Worm (Caenorhabditis elegans) whole organism, L3 larva: ENCODE measurements around the gene ssq-2.

Experiments
- R02D3.7 ChIP-seq: fragments of 150-350 bp; optimal IDR thresholded peaks from 2 replicates; lab custom pipeline; 2014; ENCODE audit warnings: missing biosample characterization, missing genetic modification characterization
- ZK546.5 ChIP-seq: sonication (generic microtip); optimal IDR thresholded peaks from 2 replicates; lab custom pipeline; 2017; ENCODE audit warnings: missing biosample characterization, missing genetic modification characterization
- ceh-28 ChIP-seq: fragments of 150-350 bp; optimal IDR thresholded peaks from 2 replicates; lab custom pipeline; 2014; ENCODE audit warnings: missing biosample characterization, missing genetic modification reagents, missing genetic modification characterization
- daf-12 ChIP-seq: fragments of 150-350 bp; optimal IDR thresholded peaks from 2 replicates; lab custom pipeline; 2014; ENCODE audit warnings: missing biosample characterization, missing genetic modification reagents, missing genetic modification characterization
- egl-27 ChIP-seq: sonication (generic microtip); optimal IDR thresholded peaks from 4 replicates; lab custom pipeline; 2017; ENCODE audit warnings: missing biosample characterization, missing genetic modification reagents, missing genetic modification characterization
- egl-5 ChIP-seq: fragments of 150-350 bp; optimal IDR thresholded peaks from 2 replicates; lab custom pipeline; 2017; ENCODE audit warnings: missing biosample characterization, missing genetic modification reagents, missing genetic modification characterization, inconsistent platforms
- elt-1 ChIP-seq: fragments of 150-350 bp; optimal IDR thresholded peaks from 2 replicates; lab custom pipeline; 2014; ENCODE audit warnings: missing biosample characterization, missing genetic modification characterization
- elt-2 ChIP-seq: sonication (generic microtip); optimal IDR thresholded peaks from 2 replicates; lab custom pipeline; 2016; ENCODE audit warnings: missing genetic modification reagents, mild to moderate bottlenecking, missing genetic modification characterization, missing compliant biosample characterization
- elt-3 ChIP-seq, 3 experiments: fragments of 150-350 bp in 1 of 3; sonication (generic microtip) in 2 of 3; optimal IDR thresholded peaks; 2 replicates in 2 of 3; 4 replicates in 1 of 3; lab custom pipeline; 2014 to 2017; ENCODE audit warnings: missing biosample characterization in 3 of 3, missing genetic modification characterization in 3 of 3
- eor-1 ChIP-seq, 2 experiments: fragments of 150-350 bp; optimal IDR thresholded peaks; 2 replicates each; lab custom pipeline; 2014 to 2018; ENCODE audit warnings: missing biosample characterization in 2 of 2, missing genetic modification characterization in 2 of 2
- fkh-2 ChIP-seq: fragments of 150-350 bp; optimal IDR thresholded peaks from 2 replicates; lab custom pipeline; 2014; ENCODE audit warnings: missing biosample characterization, missing genetic modification reagents, missing genetic modification characterization
- hmg-11 ChIP-seq: sonication (generic microtip); optimal IDR thresholded peaks from 2 replicates; lab custom pipeline; 2016; ENCODE audit warnings: missing genetic modification characterization, missing compliant biosample characterization
- jun-1 ChIP-seq: fragments of 150-350 bp; optimal IDR thresholded peaks from 2 replicates; lab custom pipeline; 2014; ENCODE audit warnings: missing biosample characterization, missing genetic modification reagents, missing genetic modification characterization
- lin-15B ChIP-seq: fragments of 150-350 bp; optimal IDR thresholded peaks from 2 replicates; lab custom pipeline; 2014; ENCODE audit warnings: missing biosample characterization, missing genetic modification characterization
- lin-39 ChIP-seq: fragments of 150-350 bp; optimal IDR thresholded peaks from 2 replicates; lab custom pipeline; 2018; ENCODE audit warnings: missing biosample characterization, missing genetic modification reagents, missing genetic modification characterization
- lsy-12 ChIP-seq: sonication (generic microtip); optimal IDR thresholded peaks from 2 replicates; lab custom pipeline; 2016; ENCODE audit warnings: mild to moderate bottlenecking, missing genetic modification characterization, missing compliant biosample characterization
- mdl-1 ChIP-seq: fragments of 150-350 bp; optimal IDR thresholded peaks from 2 replicates; lab custom pipeline; 2014; ENCODE audit warnings: missing biosample characterization, missing genetic modification characterization
- mml-1 ChIP-seq: fragments of 150-350 bp; sonication (generic microtip); optimal IDR thresholded peaks from 3 replicates; lab custom pipeline; 2014; ENCODE audit warnings: missing biosample characterization, missing genetic modification characterization
- nfya-1 ChIP-seq: sonication (generic microtip); optimal IDR thresholded peaks from 2 replicates; lab custom pipeline; 2017; ENCODE audit warnings: missing genetic modification characterization, mild to moderate bottlenecking, missing compliant biosample characterization, antibody characterized with exemption, moderate library complexity; ENCODE audit not compliant: insufficient read depth
- nhr-11 ChIP-seq: fragments of 150-350 bp; optimal IDR thresholded peaks from 2 replicates; lab custom pipeline; 2014; ENCODE audit warnings: missing biosample characterization, missing genetic modification characterization
- nhr-12 ChIP-seq: fragments of 150-350 bp; optimal IDR thresholded peaks from 2 replicates; lab custom pipeline; 2014; ENCODE audit warnings: missing biosample characterization, missing genetic modification characterization
- nhr-237 ChIP-seq: fragments of 150-350 bp; optimal IDR thresholded peaks from 2 replicates; lab custom pipeline; 2014; ENCODE audit warnings: missing biosample characterization, missing genetic modification characterization
- nhr-25 ChIP-seq: sonication (generic microtip); optimal IDR thresholded peaks from 2 replicates; lab custom pipeline; 2017; ENCODE audit warnings: missing biosample characterization, missing genetic modification characterization
- nhr-28 ChIP-seq: fragments of 150-350 bp; optimal IDR thresholded peaks from 2 replicates; lab custom pipeline; 2014; ENCODE audit warnings: missing biosample characterization, missing genetic modification characterization
- nhr-43 ChIP-seq: sonication (generic microtip); optimal IDR thresholded peaks from 2 replicates; lab custom pipeline; 2016; ENCODE audit warnings: mild to moderate bottlenecking, missing genetic modification characterization, missing compliant biosample characterization; ENCODE audit not compliant: poor library complexity, severe bottlenecking
- nhr-76 ChIP-seq: fragments of 150-350 bp; sonication (generic microtip); optimal IDR thresholded peaks from 5 replicates; lab custom pipeline; 2014; ENCODE audit warnings: missing biosample characterization, missing genetic modification characterization
- pqm-1 ChIP-seq: fragments of 150-350 bp; optimal IDR thresholded peaks from 2 replicates; lab custom pipeline; 2017; ENCODE audit warnings: missing biosample characterization, missing genetic modification characterization, inconsistent platforms
- sea-2 ChIP-seq: fragments of 150-350 bp; sonication (generic microtip); optimal IDR thresholded peaks from 4 replicates; lab custom pipeline; 2014; ENCODE audit warnings: missing biosample characterization, missing genetic modification reagents, missing genetic modification characterization
- snpc-4 ChIP-seq: fragments of 150-350 bp; optimal IDR thresholded peaks from 2 replicates; lab custom pipeline; 2014; ENCODE audit warnings: missing biosample characterization, missing genetic modification characterization
- tbx-2 ChIP-seq: sonication (generic microtip); optimal IDR thresholded peaks from 2 replicates; lab custom pipeline; 2016; ENCODE audit warnings: mild to moderate bottlenecking, missing genetic modification characterization, missing compliant biosample characterization
- zag-1 ChIP-seq: fragments of 150-350 bp; optimal IDR thresholded peaks from 2 replicates; lab custom pipeline; 2014; ENCODE audit warnings: missing biosample characterization, missing genetic modification characterization
- ztf-11 ChIP-seq: fragments of 150-350 bp; optimal IDR thresholded peaks from 2 replicates; lab custom pipeline; 2014; ENCODE audit warnings: missing biosample characterization, missing genetic modification characterization
- ztf-4 ChIP-seq: fragments of 150-350 bp; optimal IDR thresholded peaks from 2 replicates; lab custom pipeline; 2014; ENCODE audit warnings: missing biosample characterization, missing genetic modification characterization

ssq-2 gene

ce11 chrIV:4975995-4976394, 19.9 kb upstream of the ssq-2 start, which contains the start of gene Y9C9A.16:
Gene Y9C9A.16, minus strand, starts transcription at chrIV:4976125.
- TF ChIP-seq jun-1 (tag; lab: Kevin White, UChicago): no peak
- TF ChIP-seq nfya-1 (tag; lab: Kevin White, UChicago): no peak
- TF ChIP-seq ZK546.5: no peak
- no peak for TF ChIP-seq nhr-12 (tag; lab: Kevin White, UChicago)
- no peak for TF ChIP-seq egl-5
- no peak for TF ChIP-seq elt-3 (tag; optimal IDR thresholded peaks at IDR 0.05; lab: Kevin White, UChicago)
- no peak for TF ChIP-seq nhr-11
- TF ChIP-seq nhr-28 (tag; lab: Kevin White, UChicago): no peak
- TF ChIP-seq zag-1 (tag; lab: Kevin White, UChicago): no peak
- TF ChIP-seq daf-12 (tag; lab: Kevin White, UChicago): no peak
- TF ChIP-seq snpc-4: no peak
- no peak for TF ChIP-seq lin-39 (tag; lab: Kevin White, UChicago)
- no peak for TF ChIP-seq lin-15B (tag; lab: Kevin White, UChicago)

DNA sequence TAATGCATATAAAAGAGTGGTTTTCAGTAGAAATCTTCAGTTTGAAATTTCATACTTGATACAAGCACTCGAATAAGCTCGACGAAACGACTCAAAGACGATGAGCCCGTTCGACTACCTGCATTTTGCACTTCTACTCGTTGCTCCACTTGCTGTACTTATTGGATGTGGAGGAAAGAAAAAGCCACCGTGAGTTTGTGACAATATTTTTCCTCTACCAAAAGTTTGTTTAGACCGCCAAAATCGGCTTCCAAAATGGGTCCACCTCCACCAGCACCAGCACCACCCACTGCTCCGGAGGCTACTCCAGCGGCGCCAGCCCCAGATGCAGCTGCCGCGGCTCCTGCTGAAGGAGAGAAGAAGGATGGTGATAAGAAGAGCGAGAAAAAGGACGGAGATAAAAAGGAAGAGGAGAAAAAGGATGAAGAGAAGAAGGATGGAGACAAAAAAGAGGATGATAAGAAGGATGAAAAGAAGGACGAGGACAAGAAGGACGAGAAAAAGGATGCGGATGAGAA, 18.7 kb upstream of the ssq-2 start, which contains the start of gene E03H12.5:
TSS of gene E03H12.5 (plus strand) at position 51 of the 518 bp plus-strand sequence.
- no peak for TF ChIP-seq lin-39 (tag; lab: Kevin White, UChicago)
- TF ChIP-seq mdl-1 (tag; lab: Kevin White, UChicago): no peak
- no peak for TF ChIP-seq tbx-2 (tag; lab: Kevin White, UChicago)
- TF ChIP-seq egl-27: no peak
- no peak for TF ChIP-seq mml-1 (tag; lab: Kevin White, UChicago)
- TF ChIP-seq snpc-4: no peak
- TF ChIP-seq nhr-76 (tag; lab: Kevin White, UChicago): no peak

DNA sequence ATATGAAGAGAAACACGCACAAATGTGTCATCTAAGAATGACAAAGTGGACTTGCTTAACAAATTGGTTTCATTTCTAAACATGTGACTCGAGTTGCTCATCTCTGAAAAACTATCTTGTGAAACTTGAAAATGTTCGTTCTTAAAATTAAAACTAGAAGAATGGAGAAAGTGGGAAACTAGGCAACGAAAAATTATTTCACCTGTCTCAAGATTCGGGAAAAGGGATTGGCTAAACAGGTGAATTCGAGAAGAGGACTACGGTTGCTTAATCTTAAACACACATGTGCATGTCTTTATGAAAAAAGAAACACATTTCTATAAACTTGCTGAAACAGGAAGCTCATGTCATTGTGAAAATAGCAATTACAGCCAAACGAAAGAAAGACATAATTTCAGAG, 14.9 kb upstream of the ssq-2 start, which contains the start of gene srz-24:
TSS of gene srz-24 (minus strand) at position 101 of the 400 bp plus-strand sequence.
- TF ChIP-seq sea-2 (GFP tag; lab: Kevin White, UChicago) (no peak), elt-2 (tag; lab: Kevin White, UChicago) (no peak), nhr-43 (tag; lab: Kevin White, UChicago) (no peak), hmg-11 (tag; lab: Kevin White, UChicago) (no peak), pqm-1 (tag; lab: Kevin White, UChicago) (no peak), nhr-11 (no peak), ztf-4 (no peak), nfya-1 (tag; lab: Kevin White, UChicago) (no peak), nhr-76 (tag; lab: Kevin White, UChicago) (no peak), lin-39 (tag; lab: Kevin White, UChicago) (no peak), nhr-12 (tag; lab: Kevin White, UChicago) (no peak), ztf-11 (tag; lab: Kevin White, UChicago) (no peak)

ce11 chrIV:4982477-4982876, 13.5 kb upstream of the ssq-2 start, which contains the start of gene E03H12.4:
Gene E03H12.4, plus strand, starts transcription at chrIV:4982596.
- TF ChIP-seq nhr-76 (tag; lab: Kevin White, UChicago) (no peak), ZK546.5 (no peak), lsy-12 (tag; lab: Kevin White, UChicago) (no peak), nhr-25 (tag; lab: Kevin White, UChicago) (no peak), fkh-2 (tag; lab: Kevin White, UChicago) (no peak), nhr-12 (tag; lab: Kevin White, UChicago) (no peak), nfya-1 (tag; lab: Kevin White, UChicago) (no peak), pqm-1 (tag; lab: Kevin White, UChicago) (no peak), nhr-237 (tag; lab: Kevin White, UChicago) (no peak), snpc-4 (no peak), jun-1 (tag; lab: Kevin White, UChicago) (no peak), R02D3.7 (tag; lab: Kevin White, UChicago) (no peak), ceh-28 (no peak), hmg-11 (tag; lab: Kevin White, UChicago) (no peak), egl-27 (no peak)

DNA sequence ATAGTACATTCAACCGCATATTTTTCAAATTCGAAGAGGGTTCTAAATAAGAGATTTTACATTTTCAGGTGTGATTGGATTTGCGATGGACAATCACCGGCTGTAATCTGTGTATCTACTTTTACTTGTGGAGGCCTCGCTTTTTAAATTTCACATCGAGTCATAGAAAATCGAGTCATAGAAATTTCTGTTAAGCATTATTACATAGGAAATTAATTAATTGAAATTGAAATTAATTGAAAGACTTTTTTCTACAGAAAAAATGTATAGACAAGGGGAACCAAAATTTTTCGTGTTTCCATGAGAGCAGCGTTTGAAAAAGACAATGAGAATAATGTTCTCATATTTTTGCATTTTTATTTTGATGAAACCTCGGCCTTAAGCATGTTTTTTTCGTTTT, 12.2 kb upstream of the ssq-2 start, which contains the start of gene clec-176:
TSS of gene clec-176 (plus strand) at position 301 of the 400 bp plus-strand sequence.
- no peak for TF ChIP-seq daf-12 (tag; lab: Kevin White, UChicago)
- no peak for TF ChIP-seq mml-1 (tag; lab: Kevin White, UChicago)
- no peak for TF ChIP-seq nhr-237 (tag; lab: Kevin White, UChicago)
- no peak for TF ChIP-seq lin-15B (tag; lab: Kevin White, UChicago)
- no peak for TF ChIP-seq elt-1
- no peak for TF ChIP-seq ztf-11 (tag; lab: Kevin White, UChicago)
- TF ChIP-seq ZK546.5: no peak
- TF ChIP-seq lsy-12 (tag; lab: Kevin White, UChicago): no peak
- no peak for TF ChIP-seq ceh-28
- TF ChIP-seq nhr-12 (tag; lab: Kevin White, UChicago): no peak
- TF ChIP-seq tbx-2 (tag; lab: Kevin White, UChicago): no peak
- TF ChIP-seq elt-2 (tag; lab: Kevin White, UChicago): no peak
- no peak for TF ChIP-seq zag-1 (tag; lab: Kevin White, UChicago)
- TF ChIP-seq eor-1 (tag; optimal IDR thresholded peaks at IDR 0.05; lab: Kevin White, UChicago): no peak
- no peak for TF ChIP-seq egl-5
- no peak for TF ChIP-seq nhr-43 (tag; lab: Kevin White, UChicago)
